Fruit fly (Drosophila melanogaster): ENCODE measurements around the gene Set8.

- TF ChIP-seq CG8478 (optimal IDR thresholded peaks at IDR 0.05) (no peak), CTCF (optimal IDR thresholded peaks at IDR 0.05) (no peak)
Observed at dm6 chr3R:14351418-14351817, 35.6 kb downstream of the Set8 start.
